Worm (Caenorhabditis elegans) whole organism, L3 larva: ENCODE measurements around the gene egl-36.

ENCODE experiments used
- R02D3.7 ChIP-seq: fragments of 150-350 bp; optimal IDR thresholded peaks from 2 replicates; lab custom pipeline; 2014; ENCODE audit warnings: missing biosample characterization, missing genetic modification characterization
- ceh-28 ChIP-seq: fragments of 150-350 bp; optimal IDR thresholded peaks from 2 replicates; lab custom pipeline; 2014; ENCODE audit warnings: missing biosample characterization, missing genetic modification reagents, missing genetic modification characterization
- ceh-82 ChIP-seq: fragments of 150-350 bp; optimal IDR thresholded peaks from 2 replicates; lab custom pipeline; 2014; ENCODE audit warnings: missing biosample characterization, missing genetic modification characterization
- ceh-9 ChIP-seq: sonication (generic microtip); optimal IDR thresholded peaks from 2 replicates; lab custom pipeline; 2018; ENCODE audit warnings: missing biosample characterization, missing genetic modification characterization
- daf-12 ChIP-seq: fragments of 150-350 bp; optimal IDR thresholded peaks from 2 replicates; lab custom pipeline; 2014; ENCODE audit warnings: missing biosample characterization, missing genetic modification reagents, missing genetic modification characterization
- egl-27 ChIP-seq: sonication (generic microtip); optimal IDR thresholded peaks from 4 replicates; lab custom pipeline; 2017; ENCODE audit warnings: missing biosample characterization, missing genetic modification reagents, missing genetic modification characterization
- egl-5 ChIP-seq: fragments of 150-350 bp; optimal IDR thresholded peaks from 2 replicates; lab custom pipeline; 2017; ENCODE audit warnings: missing biosample characterization, missing genetic modification reagents, missing genetic modification characterization, inconsistent platforms
- elt-1 ChIP-seq: fragments of 150-350 bp; optimal IDR thresholded peaks from 2 replicates; lab custom pipeline; 2014; ENCODE audit warnings: missing biosample characterization, missing genetic modification characterization
- elt-2 ChIP-seq: sonication (generic microtip); optimal IDR thresholded peaks from 2 replicates; lab custom pipeline; 2016; ENCODE audit warnings: missing genetic modification reagents, mild to moderate bottlenecking, missing genetic modification characterization, missing compliant biosample characterization
- elt-3 ChIP-seq, 3 experiments: fragments of 150-350 bp in 1 of 3; sonication (generic microtip) in 2 of 3; optimal IDR thresholded peaks; 2 replicates in 2 of 3; 4 replicates in 1 of 3; lab custom pipeline; 2014 to 2017; ENCODE audit warnings: missing biosample characterization in 3 of 3, missing genetic modification characterization in 3 of 3
- fkh-10 ChIP-seq: sonication (generic microtip); optimal IDR thresholded peaks from 2 replicates; lab custom pipeline; 2017; ENCODE audit warnings: missing biosample characterization, missing genetic modification reagents, missing genetic modification characterization
- fkh-2 ChIP-seq: fragments of 150-350 bp; optimal IDR thresholded peaks from 2 replicates; lab custom pipeline; 2014; ENCODE audit warnings: missing biosample characterization, missing genetic modification reagents, missing genetic modification characterization
- fos-1 ChIP-seq: fragments of 150-350 bp; optimal IDR thresholded peaks from 2 replicates; lab custom pipeline; 2014; ENCODE audit warnings: missing biosample characterization, missing genetic modification characterization
- hmg-11 ChIP-seq: sonication (generic microtip); optimal IDR thresholded peaks from 2 replicates; lab custom pipeline; 2016; ENCODE audit warnings: missing genetic modification characterization, missing compliant biosample characterization
- jun-1 ChIP-seq: fragments of 150-350 bp; optimal IDR thresholded peaks from 2 replicates; lab custom pipeline; 2014; ENCODE audit warnings: missing biosample characterization, missing genetic modification reagents, missing genetic modification characterization
- lin-39 ChIP-seq: fragments of 150-350 bp; optimal IDR thresholded peaks from 2 replicates; lab custom pipeline; 2018; ENCODE audit warnings: missing biosample characterization, missing genetic modification reagents, missing genetic modification characterization
- mdl-1 ChIP-seq: fragments of 150-350 bp; optimal IDR thresholded peaks from 2 replicates; lab custom pipeline; 2014; ENCODE audit warnings: missing biosample characterization, missing genetic modification characterization
- nfya-1 ChIP-seq: sonication (generic microtip); optimal IDR thresholded peaks from 2 replicates; lab custom pipeline; 2017; ENCODE audit warnings: missing genetic modification characterization, mild to moderate bottlenecking, missing compliant biosample characterization, antibody characterized with exemption, moderate library complexity; ENCODE audit not compliant: insufficient read depth
- nhr-11 ChIP-seq: fragments of 150-350 bp; optimal IDR thresholded peaks from 2 replicates; lab custom pipeline; 2014; ENCODE audit warnings: missing biosample characterization, missing genetic modification characterization
- nhr-23 ChIP-seq: fragments of 150-350 bp; optimal IDR thresholded peaks from 2 replicates; lab custom pipeline; 2014; ENCODE audit warnings: missing biosample characterization, missing genetic modification reagents, missing genetic modification characterization
- nhr-28 ChIP-seq: fragments of 150-350 bp; optimal IDR thresholded peaks from 2 replicates; lab custom pipeline; 2014; ENCODE audit warnings: missing biosample characterization, missing genetic modification characterization
- nhr-67 ChIP-seq: fragments of 150-350 bp; optimal IDR thresholded peaks from 2 replicates; lab custom pipeline; 2014; ENCODE audit warnings: missing biosample characterization, missing genetic modification characterization
- nhr-76 ChIP-seq: fragments of 150-350 bp; sonication (generic microtip); optimal IDR thresholded peaks from 5 replicates; lab custom pipeline; 2014; ENCODE audit warnings: missing biosample characterization, missing genetic modification characterization
- nhr-77 ChIP-seq: fragments of 150-350 bp; optimal IDR thresholded peaks from 2 replicates; lab custom pipeline; 2014; ENCODE audit warnings: missing biosample characterization, missing genetic modification characterization
- pha-4 ChIP-seq: fragments of 150-350 bp; optimal IDR thresholded peaks from 2 replicates; lab custom pipeline; 2014; ENCODE audit warnings: missing biosample characterization, missing genetic modification reagents, missing genetic modification characterization
- pqm-1 ChIP-seq: fragments of 150-350 bp; optimal IDR thresholded peaks from 2 replicates; lab custom pipeline; 2017; ENCODE audit warnings: missing biosample characterization, missing genetic modification characterization, inconsistent platforms
- sea-2 ChIP-seq: fragments of 150-350 bp; sonication (generic microtip); optimal IDR thresholded peaks from 4 replicates; lab custom pipeline; 2014; ENCODE audit warnings: missing biosample characterization, missing genetic modification reagents, missing genetic modification characterization
- snpc-4 ChIP-seq: fragments of 150-350 bp; optimal IDR thresholded peaks from 2 replicates; lab custom pipeline; 2014; ENCODE audit warnings: missing biosample characterization, missing genetic modification characterization
- unc-62 ChIP-seq: fragments of 150-350 bp; sonication (generic microtip); optimal IDR thresholded peaks from 4 replicates; lab custom pipeline; 2014; ENCODE audit warnings: missing biosample characterization, missing genetic modification reagents, missing genetic modification characterization

The egl-36 gene

ce11 chrX:10783822-10784221, 49.7 kb downstream of the egl-36 start, which contains the start of gene clc-4:
clc-4 (minus strand) TSS chrX:10783922.
- TF ChIP-seq nhr-23 (tag; lab: Kevin White, UChicago) (no peak), egl-5 (tag; lab: Kevin White, UChicago) (no peak), pha-4 (tag; lab: Kevin White, UChicago) (no peak), nhr-67 (tag; lab: Kevin White, UChicago) (no peak), egl-27 (tag; lab: Kevin White, UChicago) (no peak), ceh-28 (tag; lab: Kevin White, UChicago) (no peak), sea-2 (GFP tag; lab: Kevin White, UChicago) (no peak), fkh-2 (tag; lab: Kevin White, UChicago) (no peak), ceh-82 (no peak), snpc-4 (tag; lab: Kevin White, UChicago) (no peak)

DNA sequence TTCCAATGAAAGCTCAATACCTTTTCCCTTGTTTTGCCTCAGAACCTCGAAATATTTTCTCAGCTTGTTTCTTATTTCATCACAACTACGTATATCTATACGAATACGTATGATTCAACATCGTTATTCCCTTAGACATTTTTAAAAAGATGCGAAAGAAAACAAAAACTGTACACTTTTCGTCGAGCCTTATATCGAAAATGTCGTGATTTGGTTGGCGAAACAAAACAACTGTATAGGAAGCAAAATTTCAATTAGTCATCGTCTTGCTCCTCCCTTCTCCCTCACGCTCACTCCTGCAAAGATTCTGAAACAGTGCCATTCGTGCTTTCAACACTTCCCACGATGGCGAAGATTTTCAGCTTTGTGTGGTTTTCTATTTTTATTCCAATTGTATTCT, 53.1 kb downstream of the egl-36 start, which contains the start of gene ttr-14:
ttr-14 (plus strand) TSS at position 301 of the 400 bp plus-strand sequence.
- TF ChIP-seq elt-3 (tag; optimal IDR thresholded peaks at IDR 0.05; lab: Kevin White, UChicago) (no peak), nfya-1 (no peak), elt-2 (tag; lab: Kevin White, UChicago) (no peak), ceh-28 (tag; lab: Kevin White, UChicago) (no peak), daf-12 (tag; lab: Kevin White, UChicago) (no peak), nhr-23 (tag; lab: Kevin White, UChicago) (no peak), ceh-9 (tag; lab: Kevin White, UChicago) (no peak), fkh-10 (GFP tag; lab: Kevin White, UChicago) (no peak), hmg-11 (tag; lab: Kevin White, UChicago) (no peak), unc-62 (no peak), pha-4 (tag; lab: Kevin White, UChicago) (no peak), nhr-28 (tag; lab: Kevin White, UChicago) (no peak), nhr-77 (tag; lab: Kevin White, UChicago) (no peak), nhr-11 (no peak), fkh-2 (tag; lab: Kevin White, UChicago) (no peak), mdl-1 (tag; lab: Kevin White, UChicago) (no peak), ceh-82 (no peak), elt-1 (no peak)

DNA sequence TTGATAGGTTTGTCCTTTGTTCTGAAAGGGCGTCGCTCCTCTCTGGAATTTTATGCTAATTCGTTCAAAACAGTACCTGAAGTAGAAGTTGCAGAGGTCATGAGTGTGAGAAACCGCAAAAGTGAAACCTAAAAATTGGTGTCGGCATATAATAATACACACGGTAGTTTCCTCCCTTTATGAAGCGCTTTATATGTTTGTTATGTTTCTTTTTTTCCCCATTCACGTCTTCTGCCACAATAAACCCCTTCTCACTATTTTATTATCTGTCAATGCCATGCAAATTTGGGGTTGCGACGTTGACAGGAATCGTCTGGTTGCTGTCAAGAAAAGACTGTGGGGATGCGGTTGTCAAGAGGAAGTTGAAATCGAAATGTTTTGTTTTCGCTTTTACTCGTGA, 58.3 kb downstream of the egl-36 start, which contains the start of gene vap-2:
vap-2 (minus strand) TSS at position 101 of the 400 bp plus-strand sequence.
- TF ChIP-seq nhr-76 (tag; lab: Kevin White, UChicago) (no peak), R02D3.7 (no peak), ceh-82 (no peak), nhr-23 (tag; lab: Kevin White, UChicago) (no peak), ceh-28 (tag; lab: Kevin White, UChicago) (no peak), lin-39 (tag; lab: Kevin White, UChicago) (no peak), jun-1 (tag; lab: Kevin White, UChicago) (no peak), pqm-1 (no peak), pha-4 (tag; lab: Kevin White, UChicago) (no peak), elt-2 (tag; lab: Kevin White, UChicago) (no peak), fos-1 (tag; lab: Kevin White, UChicago) (no peak)
